Fruit fly (Drosophila melanogaster) whole organism: ENCODE results near the gene Bcs1.

Experiments used
- CG8478 ChIP-seq: fragments of >200 bp; optimal IDR thresholded peaks from 2 replicates; lab custom pipeline; 2018; ENCODE audit warnings: inconsistent platforms
- Dll ChIP-seq: fragments of >200 bp; optimal IDR thresholded peaks from 2 replicates; lab custom pipeline; 2017
- pan ChIP-seq: fragments of >200 bp; optimal IDR thresholded peaks from 2 replicates; lab custom pipeline; 2017
- psq ChIP-seq: fragments of >200 bp; optimal IDR thresholded peaks from 2 replicates; lab custom pipeline; 2017
- usp ChIP-seq: fragments of >200 bp; optimal IDR thresholded peaks from 2 replicates; lab custom pipeline; 2017; ENCODE audit warnings: missing biosample characterization, missing genetic modification characterization, mixed read lengths

DNA sequence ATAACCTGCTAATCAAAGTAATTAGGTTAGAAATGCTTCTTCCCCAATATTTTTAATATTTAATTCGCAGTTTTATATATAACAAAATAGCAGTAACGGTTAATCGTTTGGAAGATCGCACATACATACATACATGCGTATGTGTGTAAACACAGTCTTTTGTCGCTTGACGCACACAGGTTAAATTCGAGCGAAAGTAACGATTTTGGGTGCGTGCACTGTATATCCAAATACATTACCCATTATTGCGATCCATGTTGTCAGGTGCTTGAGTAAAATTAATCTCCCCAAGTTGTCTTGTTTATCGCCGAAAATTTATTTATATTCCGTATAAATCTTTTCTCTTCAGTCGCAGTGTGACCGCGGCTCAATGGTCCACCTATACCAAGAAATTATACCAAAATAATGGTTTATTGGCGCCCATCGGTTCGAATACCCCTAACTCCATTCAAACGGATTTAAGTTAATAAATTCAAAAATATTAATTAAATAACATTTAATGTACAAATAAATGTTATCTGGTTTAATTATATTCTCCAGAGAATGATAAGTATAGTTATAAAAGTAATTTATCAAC lies 18.4 kb upstream of the Bcs1 start, which contains the start of gene CG34159:
- TF ChIP-seq CG8478 (lab: Kevin White, UChicago) (no peak), pan (no peak), Dll (no peak), psq (lab: Kevin White, UChicago) (no peak), usp (GFP tag; lab: Kevin White, UChicago) (no peak)
